Fruit fly (Drosophila melanogaster) whole organism, embryonic: Measurements from ENCODE around the gene PNKP.

Source experiments
- BEAF-32 ChIP-seq: fragments of 200-800 bp; sonication (Bioruptor generic); optimal IDR thresholded peaks from 3 replicates; lab custom pipeline; 2017; ENCODE audit warnings: missing biosample characterization, missing genetic modification characterization, mild to moderate bottlenecking, moderate library complexity, missing genetic modification reagents
- Bdp1 ChIP-seq: fragments of 200-800 bp; sonication (Bioruptor generic); optimal IDR thresholded peaks from 3 replicates; lab custom pipeline; 2016; ENCODE audit warnings: missing biosample characterization, missing genetic modification characterization
- CG10543 ChIP-seq: fragments of 200-800 bp; sonication (Bioruptor generic); optimal IDR thresholded peaks from 3 replicates; lab custom pipeline; 2017; ENCODE audit warnings: missing biosample characterization, mild to moderate bottlenecking, missing genetic modification characterization, moderate library complexity
- CG10979 ChIP-seq: fragments of 200-800 bp; sonication (Bioruptor generic); optimal IDR thresholded peaks from 2 replicates; lab custom pipeline; 2018; ENCODE audit warnings: missing biosample characterization, mild to moderate bottlenecking, missing genetic modification characterization, moderate library complexity
- CG12236 ChIP-seq: fragments of 200-800 bp; sonication (Bioruptor generic); optimal IDR thresholded peaks from 2 replicates; lab custom pipeline; 2016; ENCODE audit warnings: missing biosample characterization, missing genetic modification characterization
- CG13123 ChIP-seq: fragments of 200-800 bp; sonication (Bioruptor generic); optimal IDR thresholded peaks from 2 replicates; lab custom pipeline; 2016; ENCODE audit warnings: missing biosample characterization, missing genetic modification characterization
- CG13287 ChIP-seq: fragments of 200-800 bp; sonication (Bioruptor generic); IDR thresholded peaks from 2 replicates; pipeline ENCODE4 v1.3.6; 2022; ENCODE audit warnings: missing biosample characterization, missing genetic modification characterization; ENCODE audit not compliant: partially characterized antibody
- CG13424 ChIP-seq: fragments of 200-800 bp; sonication (Bioruptor generic); optimal IDR thresholded peaks from 2 replicates; lab custom pipeline; 2019; ENCODE audit warnings: missing biosample characterization, mild to moderate bottlenecking, missing genetic modification characterization, moderate library complexity
- CG1603 ChIP-seq: fragments of 200-800 bp; sonication (Bioruptor generic); optimal IDR thresholded peaks from 2 replicates; lab custom pipeline; 2019; ENCODE audit warnings: missing biosample characterization, mild to moderate bottlenecking, missing genetic modification characterization, moderate library complexity
- CG17385 ChIP-seq: fragments of 200-800 bp; sonication (Bioruptor generic); optimal IDR thresholded peaks from 3 replicates; lab custom pipeline; 2018; ENCODE audit warnings: missing biosample characterization, mild to moderate bottlenecking, missing genetic modification characterization
- CG17802 ChIP-seq: fragments of 200-800 bp; sonication (Bioruptor generic); optimal IDR thresholded peaks from 2 replicates; lab custom pipeline; 2018; ENCODE audit warnings: missing biosample characterization, mild to moderate bottlenecking, missing genetic modification characterization, moderate library complexity
- CG2202 ChIP-seq: fragments of 200-800 bp; sonication (Bioruptor generic); optimal IDR thresholded peaks from 2 replicates; lab custom pipeline; 2018; ENCODE audit warnings: missing biosample characterization, mild to moderate bottlenecking, missing genetic modification characterization
- CG33213 ChIP-seq: fragments of 200-800 bp; sonication (Bioruptor generic); optimal IDR thresholded peaks from 3 replicates; lab custom pipeline; 2016; ENCODE audit warnings: missing biosample characterization, missing genetic modification characterization
- CG33557 ChIP-seq: fragments of 200-800 bp; sonication (Bioruptor generic); optimal IDR thresholded peaks from 2 replicates; lab custom pipeline; 2019; ENCODE audit warnings: missing biosample characterization, mild to moderate bottlenecking, missing genetic modification characterization, moderate library complexity
- CG34422 ChIP-seq: fragments of 200-800 bp; sonication (Bioruptor generic); IDR thresholded peaks from 3 replicates; pipeline ENCODE4 v1.3.6; 2022; ENCODE audit warnings: missing biosample characterization, missing genetic modification characterization
- CG4617 ChIP-seq: fragments of 200-800 bp; sonication (Bioruptor generic); optimal IDR thresholded peaks from 3 replicates; lab custom pipeline; 2016; ENCODE audit warnings: missing biosample characterization, missing genetic modification characterization, borderline replicate concordance
- CG4730 ChIP-seq: fragments of 200-800 bp; sonication (Bioruptor generic); IDR thresholded peaks from 2 replicates; pipeline ENCODE4 v1.3.6; 2022; ENCODE audit warnings: missing biosample characterization, missing genetic modification characterization
- CG5180 ChIP-seq: fragments of 200-800 bp; sonication (Bioruptor generic); optimal IDR thresholded peaks from 3 replicates; lab custom pipeline; 2017; ENCODE audit warnings: missing biosample characterization, missing genetic modification characterization, mild to moderate bottlenecking, moderate library complexity, missing genetic modification reagents
- CG6254 ChIP-seq: fragments of 200-800 bp; sonication (Bioruptor generic); optimal IDR thresholded peaks from 3 replicates; lab custom pipeline; 2017; ENCODE audit warnings: mild to moderate bottlenecking, missing biosample characterization, missing genetic modification reagents, missing genetic modification characterization
- CG9797 ChIP-seq: fragments of 200-800 bp; sonication (Bioruptor generic); optimal IDR thresholded peaks from 3 replicates; lab custom pipeline; 2018; ENCODE audit warnings: missing biosample characterization, mild to moderate bottlenecking, missing genetic modification characterization
- Dll ChIP-seq: fragments of 200-800 bp; sonication (Bioruptor generic); IDR thresholded peaks from 4 replicates; pipeline ENCODE4 v1.3.6; 2022; ENCODE audit warnings: missing biosample characterization, missing genetic modification characterization; ENCODE audit not compliant: partially characterized antibody
- Doc3 ChIP-seq: fragments of 200-800 bp; sonication (Bioruptor generic); IDR thresholded peaks from 3 replicates; pipeline ENCODE4 v1.3.6; 2022; ENCODE audit warnings: missing biosample characterization, missing genetic modification characterization; ENCODE audit not compliant: partially characterized antibody
- Dref ChIP-seq: fragments of 200-800 bp; sonication (Bioruptor generic); IDR thresholded peaks from 2 replicates; pipeline ENCODE4 v1.3.6; 2022; ENCODE audit warnings: missing biosample characterization, missing genetic modification characterization
- E2f2 ChIP-seq: fragments of 200-800 bp; sonication (Bioruptor generic); IDR thresholded peaks from 2 replicates; pipeline ENCODE4 v1.3.6; 2022; ENCODE audit warnings: missing biosample characterization, missing genetic modification characterization
- Gug ChIP-seq: fragments of 200-800 bp; sonication (Bioruptor generic); IDR thresholded peaks from 4 replicates; pipeline ENCODE4 v1.3.6; 2022; ENCODE audit warnings: missing biosample characterization, missing genetic modification characterization
- HLH54F ChIP-seq: fragments of 200-800 bp; sonication (Bioruptor generic); optimal IDR thresholded peaks from 3 replicates; lab custom pipeline; 2016; ENCODE audit warnings: missing biosample characterization, missing genetic modification characterization
- HmgZ ChIP-seq: fragments of 200-800 bp; sonication (Bioruptor generic); optimal IDR thresholded peaks from 2 replicates; lab custom pipeline; 2018; ENCODE audit warnings: missing biosample characterization, mild to moderate bottlenecking, missing genetic modification characterization
- Lim3 ChIP-seq: fragments of 200-800 bp; sonication (Bioruptor generic); IDR thresholded peaks from 2 replicates; pipeline ENCODE4 v1.3.6; 2022; ENCODE audit warnings: missing biosample characterization, missing genetic modification characterization
- MBD-R2 ChIP-seq: fragments of 200-800 bp; sonication (Bioruptor generic); IDR thresholded peaks from 2 replicates; pipeline ENCODE4 v1.3.6; 2022; ENCODE audit warnings: missing biosample characterization, missing genetic modification characterization
- MESR4 ChIP-seq: fragments of 200-800 bp; sonication (Bioruptor generic); optimal IDR thresholded peaks from 2 replicates; lab custom pipeline; 2018; ENCODE audit warnings: missing biosample characterization, mild to moderate bottlenecking, missing genetic modification characterization, moderate library complexity
- Pdp1 ChIP-seq, 2 experiments: fragments of 200-800 bp; sonication (Bioruptor generic); optimal IDR thresholded peaks; 3 replicates each; lab custom pipeline; 2016; ENCODE audit warnings: missing biosample characterization in 2 of 2, missing genetic modification characterization in 2 of 2, mild to moderate bottlenecking in 1 of 2, moderate library complexity in 1 of 2
- Sry-δ ChIP-seq: fragments of 200-800 bp; sonication (Bioruptor generic); optimal IDR thresholded peaks from 2 replicates; lab custom pipeline; 2016; ENCODE audit warnings: missing biosample characterization, missing genetic modification characterization
- Tbp ChIP-seq: fragments of >200 bp; optimal IDR thresholded peaks from 2 replicates; lab custom pipeline; 2018; ENCODE audit warnings: missing biosample characterization, missing genetic modification characterization
- crc ChIP-seq: fragments of 200-800 bp; sonication (Bioruptor generic); optimal IDR thresholded peaks from 2 replicates; lab custom pipeline; 2016; ENCODE audit warnings: missing biosample characterization, missing genetic modification characterization
- dimm ChIP-seq: fragments of 200-800 bp; sonication (Bioruptor generic); IDR thresholded peaks from 2 replicates; pipeline ENCODE4 v1.3.6; 2022; ENCODE audit warnings: missing biosample characterization, missing genetic modification characterization
- gfzf ChIP-seq: fragments of 200-800 bp; sonication (Bioruptor generic); optimal IDR thresholded peaks from 2 replicates; lab custom pipeline; 2016; ENCODE audit warnings: missing biosample characterization, mild to moderate bottlenecking, missing genetic modification characterization, moderate library complexity
- gsb-n ChIP-seq: fragments of 200-800 bp; sonication (Bioruptor generic); optimal IDR thresholded peaks from 3 replicates; lab custom pipeline; 2018; ENCODE audit warnings: missing biosample characterization, mild to moderate bottlenecking, missing genetic modification characterization
- h ChIP-seq: fragments of >200 bp; optimal IDR thresholded peaks from 2 replicates; lab custom pipeline; 2017
- jing ChIP-seq: fragments of 200-800 bp; sonication (Bioruptor generic); optimal IDR thresholded peaks from 2 replicates; lab custom pipeline; 2018; ENCODE audit warnings: missing biosample characterization, mild to moderate bottlenecking, missing genetic modification characterization
- kah ChIP-seq: fragments of 200-800 bp; sonication (Bioruptor generic); optimal IDR thresholded peaks from 2 replicates; lab custom pipeline; 2018; ENCODE audit warnings: missing biosample characterization, mild to moderate bottlenecking, missing genetic modification characterization
- knrl ChIP-seq: fragments of 200-800 bp; sonication (Bioruptor generic); IDR thresholded peaks from 3 replicates; pipeline ENCODE4 v1.3.6; 2022; ENCODE audit warnings: missing biosample characterization, missing genetic modification characterization; ENCODE audit not compliant: partially characterized antibody
- lmd ChIP-seq: fragments of 200-800 bp; sonication (Bioruptor generic); IDR thresholded peaks from 2 replicates; pipeline ENCODE4 v1.3.6; 2022; ENCODE audit warnings: missing biosample characterization, missing genetic modification characterization
- onecut ChIP-seq: fragments of 200-800 bp; sonication (Bioruptor generic); IDR thresholded peaks from 2 replicates; pipeline ENCODE4 v1.3.6; 2022; ENCODE audit warnings: missing biosample characterization, missing genetic modification characterization
- phol ChIP-seq: fragments of 200-800 bp; sonication (Bioruptor generic); optimal IDR thresholded peaks from 3 replicates; lab custom pipeline; 2018; ENCODE audit warnings: missing biosample characterization, mild to moderate bottlenecking, missing genetic modification characterization, moderate library complexity
- pzg ChIP-seq: fragments of 200-800 bp; sonication (Bioruptor generic); optimal IDR thresholded peaks from 3 replicates; lab custom pipeline; 2018; ENCODE audit warnings: missing biosample characterization, mild to moderate bottlenecking, missing genetic modification characterization, moderate library complexity
- row ChIP-seq: fragments of 200-800 bp; sonication (Bioruptor generic); IDR thresholded peaks from 3 replicates; pipeline ENCODE4 v1.3.6; 2022; ENCODE audit warnings: missing biosample characterization, missing genetic modification characterization
- slp2 ChIP-seq: fragments of 200-800 bp; sonication (Bioruptor generic); optimal IDR thresholded peaks from 2 replicates; lab custom pipeline; 2016; ENCODE audit warnings: missing biosample characterization, missing genetic modification characterization
- ssp ChIP-seq: fragments of 200-800 bp; sonication (Bioruptor generic); IDR thresholded peaks from 2 replicates; pipeline ENCODE4 v1.3.6; 2022; ENCODE audit warnings: missing biosample characterization, missing genetic modification characterization
- stwl ChIP-seq: fragments of 200-800 bp; sonication (Bioruptor generic); optimal IDR thresholded peaks from 3 replicates; lab custom pipeline; 2018; ENCODE audit warnings: missing biosample characterization, mild to moderate bottlenecking, missing genetic modification characterization, moderate library complexity
- toy ChIP-seq: fragments of 200-800 bp; sonication (Bioruptor generic); IDR thresholded peaks from 2 replicates; pipeline ENCODE4 v1.3.6; 2022; ENCODE audit warnings: missing biosample characterization, missing genetic modification characterization

PNKP gene

DNA sequence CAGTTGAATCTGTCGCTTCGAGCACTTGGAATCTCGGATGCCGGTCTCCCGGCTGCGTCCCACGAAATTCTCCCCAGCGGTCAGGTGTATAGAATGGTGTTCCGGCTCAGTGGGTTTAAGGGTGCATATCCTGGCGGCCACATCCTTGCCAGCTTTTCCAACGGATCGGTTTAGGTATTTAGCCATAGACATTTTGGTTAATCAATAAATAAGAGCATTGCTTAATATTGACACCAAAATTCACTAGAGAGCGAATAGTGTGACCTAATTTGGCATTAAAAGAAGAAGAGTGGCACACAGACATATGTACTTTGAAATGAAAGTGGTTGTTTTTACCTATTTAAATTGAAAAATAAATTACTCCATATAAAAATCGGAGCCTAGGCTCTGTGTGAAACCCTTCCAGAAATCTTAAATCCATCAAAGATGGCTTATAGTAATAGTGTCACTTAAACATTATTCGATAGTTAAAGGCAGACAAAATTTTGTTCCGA lies at the start of gene PNKP, which contains the start of gene COX7AL:
PNKP (minus strand) TSS at position 266 of the 494 bp plus-strand sequence.
COX7AL (plus strand) TSS at position 419 of the 494 bp plus-strand sequence.
- TF ChIP-seq CG17802 (no peak), gfzf (peak; percentile 60), MESR4 (GFP tag; lab: Kevin White, UChicago) (peak; percentile 44), HLH54F (GFP tag; lab: Kevin White, UChicago) (no peak), row (peak; percentile 42; the same call in 2 of the 3 replicates), Gug (no peak), CG5180 (no peak), Bdp1 (no peak), CG2202 (tag; lab: Kevin White, UChicago) (no peak), crc (GFP tag; lab: Kevin White, UChicago) (no peak), jing (GFP tag; lab: Kevin White, UChicago) (no peak), CG33213 (GFP tag; lab: Kevin White, UChicago) (no peak), CG4617 (peak; percentile 24), pzg (peak; percentile 37), gsb-n (no peak), CG13424 (tag; lab: Kevin White, UChicago) (no peak), dimm (GFP tag; lab: Robert Waterston, UW) (no peak), CG10543 (GFP tag; lab: Kevin White, UChicago) (no peak), CG33557 (no peak), MBD-R2 (peak; percentile 73), CG4730 (GFP tag; lab: Robert Waterston, UW) (no peak), CG17385 (peak; percentile 92), CG9797 (GFP tag; lab: Kevin White, UChicago) (peak; percentile 21), lmd (GFP tag; lab: Robert Waterston, UW) (no peak), CG6254 (no peak), toy (GFP tag; lab: Robert Waterston, UW) (no peak), BEAF-32 (GFP tag; lab: Kevin White, UChicago) (peak; percentile 33), stwl (peak; percentile 14), CG34422 (GFP tag; lab: Robert Waterston, UW) (no peak; the same call in 2 of the 3 replicates), phol (no peak), CG13123 (GFP tag; lab: Kevin White, UChicago) (no peak), Dref (peak; percentile 32; the same call in 1 of the 2 replicates), CG13287 (GFP tag; lab: Robert Waterston, UW) (0 out of 2 replicates have a peak, but pooled peaks have one; percentile 19), E2f2 (GFP tag; lab: Robert Waterston, UW) (peak; percentile 71), onecut (GFP tag; lab: Robert Waterston, UW) (peak; percentile 89), slp2 (GFP tag; lab: Kevin White, UChicago) (no peak), Tbp (GFP tag; lab: Kevin White, UChicago) (no peak), HmgZ (tag; lab: Kevin White, UChicago) (peak; percentile 13), CG10979 (tag; lab: Kevin White, UChicago) (no peak), Dll (GFP tag; lab: Robert Waterston, UW) (0 out of 4 replicates have a peak, but pooled peaks have one; percentile 17), CG1603 (tag; lab: Kevin White, UChicago) (peak; percentile 14), Pdp1 (GFP tag; optimal IDR thresholded peaks at IDR 0.05; lab: Kevin White, UChicago) (peak in 1 of 2 experiments; percentile 20), Sry-δ (GFP tag; lab: Kevin White, UChicago) (peak; percentile 13), kah (GFP tag; lab: Kevin White, UChicago) (peak; percentile 4), Doc3 (GFP tag; lab: Robert Waterston, UW) (0 out of 3 replicates have a peak, but pooled peaks have one; percentile 18), ssp (GFP tag; lab: Robert Waterston, UW) (no peak), h (no peak), knrl (GFP tag; lab: Robert Waterston, UW) (0 out of 3 replicates have a peak, but pooled peaks have one; percentile 27), CG12236 (GFP tag; lab: Kevin White, UChicago) (no peak), Lim3 (no peak)
